Fruit fly (Drosophila melanogaster): Measurements from ENCODE around the gene CG32576.

The CG32576 gene

DNA sequence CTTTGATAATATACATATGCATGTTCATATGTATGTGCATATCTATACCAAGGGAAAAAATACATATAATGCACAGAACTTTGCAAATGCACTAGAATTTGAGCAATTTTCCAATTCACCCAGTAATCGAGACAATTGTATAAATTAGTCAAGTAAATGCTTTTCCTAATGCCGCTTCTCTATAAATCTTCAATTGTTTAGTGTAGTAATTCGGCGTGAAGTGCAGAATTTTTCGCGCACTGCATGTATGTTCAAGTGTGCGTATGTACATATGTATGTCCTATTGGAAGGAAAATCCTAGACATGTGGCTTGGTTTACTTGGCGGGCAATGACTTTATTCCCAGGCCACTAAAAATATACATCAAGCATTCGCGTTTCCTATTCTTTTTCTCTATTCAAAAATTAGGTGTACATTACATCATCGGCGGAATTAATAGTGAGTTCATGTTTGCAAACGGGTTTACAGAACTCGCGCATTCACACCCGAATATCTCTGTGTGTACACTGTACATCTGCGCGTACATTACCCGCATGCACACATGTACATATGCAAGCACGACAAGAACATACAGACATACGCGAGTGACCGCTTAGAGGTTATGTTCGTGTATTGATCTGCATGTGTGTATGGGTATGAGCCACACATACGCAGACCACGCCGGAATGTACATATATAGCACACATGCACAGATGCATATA is 30.7 kb upstream of the CG32576 start (continued):
- TF ChIP-seq CG10321 (GFP tag; IDR thresholded peaks at IDR 0.05) (no peak), row (GFP tag; IDR thresholded peaks at IDR 0.05) (peak; percentile 11; the same call in 2 of the 3 replicates), B-H2 (GFP tag; optimal IDR thresholded peaks at IDR 0.05) (peak; percentile 40), fu2 (GFP tag; optimal IDR thresholded peaks at IDR 0.05) (no peak), Rfx (GFP tag; IDR thresholded peaks at IDR 0.05) (no peak; the same call in 1 of the 2 replicates), ttk (GFP tag; IDR thresholded peaks at IDR 0.05) (no peak), CG4820 (GFP tag; optimal IDR thresholded peaks at IDR 0.05) (no peak), Sry-β (GFP tag; optimal IDR thresholded peaks at IDR 0.05) (no peak), tgo (GFP tag; IDR thresholded peaks at IDR 0.05) (no peak), sd (tag; optimal IDR thresholded peaks at IDR 0.05) (peak; percentile 96), jigr1 (GFP tag; IDR thresholded peaks at IDR 0.05) (no peak), CG7987 (GFP tag; optimal IDR thresholded peaks at IDR 0.05) (peak; percentile 35), Dip2 (GFP tag; IDR thresholded peaks at IDR 0.05) (no peak), CG17612 (GFP tag; IDR thresholded peaks at IDR 0.05) (no peak), Dad (GFP tag; optimal IDR thresholded peaks at IDR 0.05) (no peak), Ada2b (GFP tag; IDR thresholded peaks at IDR 0.05) (no peak), sqz (GFP tag; optimal IDR thresholded peaks at IDR 0.05) (no peak), zfh1 (GFP tag; IDR thresholded peaks at IDR 0.05) (no peak), Six4 (GFP tag; optimal IDR thresholded peaks at IDR 0.05) (no peak), ATbp (GFP tag; optimal IDR thresholded peaks at IDR 0.05) (no peak), gro (GFP tag; optimal IDR thresholded peaks at IDR 0.05) (no peak), wdn (GFP tag; IDR thresholded peaks at IDR 0.05) (no peak), GATAe (GFP tag; conservative IDR thresholded peaks at IDR 0.05) (no peak), CG31441 (GFP tag; IDR thresholded peaks at IDR 0.05) (no peak), CG16813 (GFP tag; IDR thresholded peaks at IDR 0.05; ENCODE audit: partially characterized antibody) (no peak), CG2120 (GFP tag; optimal IDR thresholded peaks at IDR 0.05) (no peak), CG16779 (GFP tag; IDR thresholded peaks at IDR 0.05) (no peak), stc (GFP tag; IDR thresholded peaks at IDR 0.05) (no peak), CG34422 (GFP tag; IDR thresholded peaks at IDR 0.05) (peak; percentile 82; the same call in 1 of the 3 replicates), fd102C (GFP tag; optimal IDR thresholded peaks at IDR 0.05) (no peak), kni (GFP tag; optimal IDR thresholded peaks at IDR 0.05) (peak; percentile 79), CG32767 (GFP tag; IDR thresholded peaks at IDR 0.05) (no peak), ci (GFP tag; IDR thresholded peaks at IDR 0.05) (no peak), HLHmδ (GFP tag; optimal IDR thresholded peaks at IDR 0.05) (peak; percentile 69), pho (GFP tag; optimal IDR thresholded peaks at IDR 0.05) (no peak), CG17359 (tag; optimal IDR thresholded peaks at IDR 0.05) (no peak), Pdp1 (GFP tag; optimal IDR thresholded peaks at IDR 0.05) (peak in 1 of 2 experiments; percentile 86), Nf-YC (tag; optimal IDR thresholded peaks at IDR 0.05) (peak; percentile 45), klu (GFP tag; IDR thresholded peaks at IDR 0.05) (no peak), CG10979 (tag; optimal IDR thresholded peaks at IDR 0.05) (no peak), Hsf (GFP tag; optimal IDR thresholded peaks at IDR 0.05) (no peak), Myb (GFP tag; optimal IDR thresholded peaks at IDR 0.05) (no peak), CG11723 (GFP tag; optimal IDR thresholded peaks at IDR 0.05) (no peak), CG10565 (GFP tag; optimal IDR thresholded peaks at IDR 0.05) (no peak), Bgb (GFP tag; IDR thresholded peaks at IDR 0.05; ENCODE audit: partially characterized antibody) (peak; percentile 49; the same call in 1 of the 2 replicates), CG8765 (GFP tag; IDR thresholded peaks at IDR 0.05) (no peak), cato (GFP tag; optimal IDR thresholded peaks at IDR 0.05; ENCODE audit: borderline replicate concordance) (no peak), Hr51 (GFP tag; optimal IDR thresholded peaks at IDR 0.05) (no peak), CG8089 (GFP tag; optimal IDR thresholded peaks at IDR 0.05) (no peak), CG6654 (GFP tag; optimal IDR thresholded peaks at IDR 0.05) (no peak), oc (tag; optimal IDR thresholded peaks at IDR 0.05) (no peak)
